ENCODE assay signal across 1 fruit fly cellular context in genomic region chrX:11542502-11542901, dm6.
A peak's percentile ranks its signal among the peaks of the same experiment; 100 is the strongest.
TF ChIP-seq lines count a peak whose summit lies in the region.

No protein-coding gene starts in this region.

TF ChIP-seq in whole organism, prepupa, 60 proteins besides CTCF, POLR2A, EP300 and RAD21 (continued from another document):
- no peak for TF ChIP-seq dac (GFP tag; optimal IDR thresholded peaks at IDR 0.05; lab: Kevin White, UChicago)
- TF ChIP-seq CG3919 (GFP tag; optimal IDR thresholded peaks at IDR 0.05; lab: Kevin White, UChicago): peak; percentile 20
- TF ChIP-seq Hr39 (GFP tag; optimal IDR thresholded peaks at IDR 0.05; lab: Kevin White, UChicago): peak; percentile 19
- TF ChIP-seq net (GFP tag; optimal IDR thresholded peaks at IDR 0.05; lab: Kevin White, UChicago): no peak
- peak; percentile 10 for TF ChIP-seq CG11902 (GFP tag; optimal IDR thresholded peaks at IDR 0.05; lab: Kevin White, UChicago)
- TF ChIP-seq acj6 (GFP tag; optimal IDR thresholded peaks at IDR 0.05; lab: Kevin White, UChicago): peak; percentile 43
- TF ChIP-seq salr (GFP tag; optimal IDR thresholded peaks at IDR 0.05; lab: Kevin White, UChicago): peak in 1 of 2 experiments; percentile 28
- TF ChIP-seq CG8319 (GFP tag; optimal IDR thresholded peaks at IDR 0.05; lab: Kevin White, UChicago): no peak
- no peak for TF ChIP-seq CG7368 (GFP tag; optimal IDR thresholded peaks at IDR 0.05; lab: Kevin White, UChicago)
- TF ChIP-seq OdsH (GFP tag; optimal IDR thresholded peaks at IDR 0.05; lab: Kevin White, UChicago): peak; percentile 45
- TF ChIP-seq fd59A (GFP tag; optimal IDR thresholded peaks at IDR 0.05; lab: Kevin White, UChicago): no peak
- TF ChIP-seq Ets96B (tag; optimal IDR thresholded peaks at IDR 0.05; lab: Kevin White, UChicago): peak; percentile 38
- no peak for TF ChIP-seq svp (GFP tag; lab: Kevin White, UChicago)
- no peak for TF ChIP-seq fd85E (GFP tag; optimal IDR thresholded peaks at IDR 0.05; lab: Kevin White, UChicago)
- TF ChIP-seq CG10669 (GFP tag; optimal IDR thresholded peaks at IDR 0.05; lab: Kevin White, UChicago): peak; percentile 47
TF ChIP-seq in whole organism, prepupa: peak in this region for 27.
